Worm (Caenorhabditis elegans): Measurements from ENCODE around the gene flcn-1.

The flcn-1 gene

ce11 chrII:6913309-6913708 is 15.3 kb upstream of the flcn-1 start, which contains the start of gene cyn-10 (continued):
- TF ChIP-seq K02D7.2 (tag; optimal IDR thresholded peaks at IDR 0.05) = no peak
- TF ChIP-seq dve-1 (tag; optimal IDR thresholded peaks at IDR 0.05) = no peak
- TF ChIP-seq ceh-48 (tag; optimal IDR thresholded peaks at IDR 0.05) = no peak
- peak; percentile 98 for TF ChIP-seq tbx-7 (tag; optimal IDR thresholded peaks at IDR 0.05)
- TF ChIP-seq ceh-14 (tag; optimal IDR thresholded peaks at IDR 0.05) = peak; percentile 80
- TF ChIP-seq ceh-9 (tag; optimal IDR thresholded peaks at IDR 0.05) = no peak
- peak; percentile 39 for TF ChIP-seq ztf-16 (tag; optimal IDR thresholded peaks at IDR 0.05)
- TF ChIP-seq ceh-30 (tag; optimal IDR thresholded peaks at IDR 0.05) = no peak
- TF ChIP-seq ceh-19 (GFP tag; optimal IDR thresholded peaks at IDR 0.05) = peak; percentile 5
- no peak for TF ChIP-seq hlh-15 (tag; optimal IDR thresholded peaks at IDR 0.05)
- TF ChIP-seq T23F11.4 (GFP tag; optimal IDR thresholded peaks at IDR 0.05) = no peak
- no peak for TF ChIP-seq ceh-45 (GFP tag; IDR thresholded peaks at IDR 0.05)
- no peak for TF ChIP-seq nhr-232 (tag; optimal IDR thresholded peaks at IDR 0.05)
- peak; percentile 44 for TF ChIP-seq hlh-13 (GFP tag; optimal IDR thresholded peaks at IDR 0.05)
- TF ChIP-seq syd-9 (tag; optimal IDR thresholded peaks at IDR 0.05) = peak; percentile 56
- TF ChIP-seq mec-3 (tag; optimal IDR thresholded peaks at IDR 0.05; ENCODE audit: borderline replicate concordance) = peak; percentile 67
- TF ChIP-seq pqm-1 (tag; optimal IDR thresholded peaks at IDR 0.05) = peak; percentile 12
- no peak for TF ChIP-seq sox-4 (tag; optimal IDR thresholded peaks at IDR 0.05)
- TF ChIP-seq fkh-10 (GFP tag; optimal IDR thresholded peaks at IDR 0.05) = no peak
- no peak for TF ChIP-seq dmd-4 (tag; optimal IDR thresholded peaks at IDR 0.05; ENCODE audit: borderline replicate concordance)
- peak; percentile 49 for TF ChIP-seq ttx-3 (tag; optimal IDR thresholded peaks at IDR 0.05)
- TF ChIP-seq odd-2 (tag; optimal IDR thresholded peaks at IDR 0.05) = no peak
- peak; percentile 29 for TF ChIP-seq F13H6.1 (tag; optimal IDR thresholded peaks at IDR 0.05)
- no peak for TF ChIP-seq nhr-11 (tag; optimal IDR thresholded peaks at IDR 0.05)
- no peak for TF ChIP-seq nfya-1 (tag; optimal IDR thresholded peaks at IDR 0.05)
- no peak for TF ChIP-seq ceh-22 (tag; optimal IDR thresholded peaks at IDR 0.05)
- peak; percentile 89 for TF ChIP-seq ets-4 (tag; optimal IDR thresholded peaks at IDR 0.05)
- TF ChIP-seq pros-1 (tag; optimal IDR thresholded peaks at IDR 0.05) = no peak
- no peak for TF ChIP-seq ama-1 (optimal IDR thresholded peaks at IDR 0.05)
- TF ChIP-seq ceh-34 (tag; optimal IDR thresholded peaks at IDR 0.05) = peak; percentile 47
- peak; percentile 16 for TF ChIP-seq ceh-6 (GFP tag; optimal IDR thresholded peaks at IDR 0.05)
- TF ChIP-seq Y22D7AL.16 (tag; optimal IDR thresholded peaks at IDR 0.05) = no peak
- peak; percentile 43 for TF ChIP-seq madf-2 (tag; optimal IDR thresholded peaks at IDR 0.05)
- TF ChIP-seq elt-2 (tag; optimal IDR thresholded peaks at IDR 0.05) = peak; percentile 61
- peak; percentile 65 for TF ChIP-seq eyg-1 (tag; optimal IDR thresholded peaks at IDR 0.05)
- TF ChIP-seq ahr-1 (tag; optimal IDR thresholded peaks at IDR 0.05) = peak; percentile 40
- peak; percentile 84 for TF ChIP-seq zip-5 (tag; optimal IDR thresholded peaks at IDR 0.05)
- peak; percentile 89 for TF ChIP-seq ref-2 (tag; optimal IDR thresholded peaks at IDR 0.05)
- TF ChIP-seq ceh-31 (tag; optimal IDR thresholded peaks at IDR 0.05) = peak; percentile 95
- no peak for TF ChIP-seq pag-3 (tag; optimal IDR thresholded peaks at IDR 0.05; ENCODE audit: borderline replicate concordance)
- peak; percentile 89 for TF ChIP-seq tbx-2 (tag; optimal IDR thresholded peaks at IDR 0.05)
- peak; percentile 69 for TF ChIP-seq fax-1 (tag; optimal IDR thresholded peaks at IDR 0.05)

- no peak for TF ChIP-seq rnt-1 (tag; optimal IDR thresholded peaks at IDR 0.05)
- no peak for TF ChIP-seq ceh-18 (tag; optimal IDR thresholded peaks at IDR 0.05)
- TF ChIP-seq tbx-7 (tag; optimal IDR thresholded peaks at IDR 0.05) = no peak
- TF ChIP-seq pax-1 (tag; optimal IDR thresholded peaks at IDR 0.05) = no peak
- no peak for TF ChIP-seq odd-2 (tag; optimal IDR thresholded peaks at IDR 0.05)
- no peak for TF ChIP-seq unc-86 (tag; optimal IDR thresholded peaks at IDR 0.05)
- TF ChIP-seq nhr-232 (tag; optimal IDR thresholded peaks at IDR 0.05) = no peak
- no peak for TF ChIP-seq ahr-1 (tag; optimal IDR thresholded peaks at IDR 0.05)
- TF ChIP-seq fax-1 (tag; optimal IDR thresholded peaks at IDR 0.05) = no peak
- TF ChIP-seq pha-4 (tag; optimal IDR thresholded peaks at IDR 0.05) = no peak
- TF ChIP-seq hlh-30 (tag; optimal IDR thresholded peaks at IDR 0.05; ENCODE audit: insufficient read depth) = no peak
- no peak for TF ChIP-seq unc-3 (GFP tag; conservative IDR thresholded peaks at IDR 0.05)
- no peak for TF ChIP-seq unc-3 (tag; optimal IDR thresholded peaks at IDR 0.05)
- no peak for TF ChIP-seq hlh-8 (tag; optimal IDR thresholded peaks at IDR 0.05)
- TF ChIP-seq pros-1 (tag; optimal IDR thresholded peaks at IDR 0.05) = no peak
Observed at ce11 chrII:6915875-6916274, 12.7 kb upstream of the flcn-1 start, which contains the start of gene B0252.8. Gene B0252.8 (plus strand): TSS chrII:6916166.

Measured in whole organism, late embryonic.